Worm (Caenorhabditis elegans) whole organism, mixed stage, embryonic: Measurements from ENCODE around the gene epc-1.

Source experiments
- M03D4.4 ChIP-seq: sonication (generic microtip); optimal IDR thresholded peaks from 2 replicates; lab custom pipeline; 2017; ENCODE audit warnings: mild to moderate bottlenecking, missing genetic modification characterization, missing compliant biosample characterization
- bed-3 ChIP-seq: fragments of 200-800 bp; sonication (Bioruptor generic); optimal IDR thresholded peaks from 3 replicates; lab custom pipeline; 2018; ENCODE audit warnings: mild to moderate bottlenecking, missing genetic modification characterization, moderate library complexity, missing compliant biosample characterization
- blmp-1 ChIP-seq: fragments of 150-350 bp; optimal IDR thresholded peaks from 2 replicates; lab custom pipeline; 2014; ENCODE audit warnings: missing biosample characterization, missing genetic modification characterization
- ceh-39 ChIP-seq: fragments of 150-350 bp; optimal IDR thresholded peaks from 2 replicates; lab custom pipeline; 2014; ENCODE audit warnings: missing biosample characterization, missing genetic modification characterization
- ceh-43 ChIP-seq: fragments of 200-800 bp; sonication (Bioruptor generic); optimal IDR thresholded peaks from 2 replicates; lab custom pipeline; 2018; ENCODE audit warnings: mild to moderate bottlenecking, missing genetic modification characterization, moderate library complexity, missing compliant biosample characterization
- ceh-83 ChIP-seq: fragments of 200-800 bp; sonication (Bioruptor generic); optimal IDR thresholded peaks from 2 replicates; lab custom pipeline; 2018; ENCODE audit warnings: mild to moderate bottlenecking, missing genetic modification characterization, missing compliant biosample characterization
- ces-1 ChIP-seq: fragments of 150-350 bp; optimal IDR thresholded peaks from 2 replicates; lab custom pipeline; 2014; ENCODE audit warnings: missing biosample characterization, missing genetic modification reagents, missing genetic modification characterization
- cnd-1 ChIP-seq: fragments of 200-800 bp; sonication (Bioruptor generic); optimal IDR thresholded peaks from 2 replicates; lab custom pipeline; 2018; ENCODE audit warnings: mild to moderate bottlenecking, missing genetic modification characterization, missing compliant biosample characterization
- drap-1 ChIP-seq: fragments of 200-800 bp; sonication (Bioruptor generic); optimal IDR thresholded peaks from 3 replicates; lab custom pipeline; 2018; ENCODE audit warnings: mild to moderate bottlenecking, missing genetic modification characterization, missing compliant biosample characterization
- elt-1 ChIP-seq: sonication (generic microtip); optimal IDR thresholded peaks from 2 replicates; lab custom pipeline; 2017; ENCODE audit warnings: missing genetic modification characterization, mild to moderate bottlenecking, missing compliant biosample characterization, antibody characterized with exemption, moderate library complexity, borderline replicate concordance; ENCODE audit not compliant: insufficient read depth
- elt-3 ChIP-seq: fragments of 150-350 bp; optimal IDR thresholded peaks from 2 replicates; lab custom pipeline; 2014; ENCODE audit warnings: missing biosample characterization, missing genetic modification characterization
- flh-1 ChIP-seq: fragments of 200-800 bp; sonication (Bioruptor generic); optimal IDR thresholded peaks from 2 replicates; lab custom pipeline; 2018; ENCODE audit warnings: mild to moderate bottlenecking, missing genetic modification characterization, moderate library complexity, missing compliant biosample characterization
- ham-2 ChIP-seq: fragments of 200-800 bp; sonication (Bioruptor generic); optimal IDR thresholded peaks from 2 replicates; lab custom pipeline; 2018; ENCODE audit warnings: mild to moderate bottlenecking, missing genetic modification characterization, missing compliant biosample characterization
- hlh-1 ChIP-seq: fragments of 150-350 bp; optimal IDR thresholded peaks from 2 replicates; lab custom pipeline; 2014; ENCODE audit warnings: missing biosample characterization, missing genetic modification reagents, missing genetic modification characterization
- lin-13 ChIP-seq: fragments of 150-350 bp; optimal IDR thresholded peaks from 2 replicates; lab custom pipeline; 2014; ENCODE audit warnings: missing biosample characterization, missing genetic modification characterization
- lin-32 ChIP-seq: fragments of 200-800 bp; sonication (Bioruptor generic); optimal IDR thresholded peaks from 2 replicates; lab custom pipeline; 2018; ENCODE audit warnings: mild to moderate bottlenecking, missing genetic modification characterization, missing compliant biosample characterization
- lsy-2 ChIP-seq: fragments of 150-350 bp; optimal IDR thresholded peaks from 2 replicates; lab custom pipeline; 2014; ENCODE audit warnings: missing biosample characterization, missing genetic modification characterization
- mab-5 ChIP-seq: fragments of 150-350 bp; optimal IDR thresholded peaks from 2 replicates; lab custom pipeline; 2014; ENCODE audit warnings: missing biosample characterization, missing genetic modification characterization
- mep-1 ChIP-seq: fragments of 150-350 bp; optimal IDR thresholded peaks from 2 replicates; lab custom pipeline; 2017; ENCODE audit warnings: missing biosample characterization, missing genetic modification reagents, missing genetic modification characterization, inconsistent platforms
- mls-2 ChIP-seq: sonication (generic microtip); optimal IDR thresholded peaks from 2 replicates; lab custom pipeline; 2016; ENCODE audit warnings: mild to moderate bottlenecking, missing genetic modification characterization, moderate library complexity, missing compliant biosample characterization
- nhr-12 ChIP-seq: fragments of 150-350 bp; optimal IDR thresholded peaks from 2 replicates; lab custom pipeline; 2014; ENCODE audit warnings: missing biosample characterization, missing genetic modification characterization
- nhr-2 ChIP-seq: fragments of 150-350 bp; optimal IDR thresholded peaks from 2 replicates; lab custom pipeline; 2014; ENCODE audit warnings: missing biosample characterization, missing genetic modification characterization
- nhr-237 ChIP-seq: fragments of 150-350 bp; optimal IDR thresholded peaks from 2 replicates; lab custom pipeline; 2014; ENCODE audit warnings: missing biosample characterization, missing genetic modification characterization
- nhr-28 ChIP-seq: fragments of 150-350 bp; optimal IDR thresholded peaks from 2 replicates; lab custom pipeline; 2014; ENCODE audit warnings: missing biosample characterization, missing genetic modification characterization
- nhr-76 ChIP-seq: sonication (generic microtip); optimal IDR thresholded peaks from 2 replicates; lab custom pipeline; 2017; ENCODE audit warnings: missing biosample characterization, missing genetic modification characterization
- pha-4 ChIP-seq: fragments of 150-350 bp; optimal IDR thresholded peaks from 2 replicates; lab custom pipeline; 2018; ENCODE audit warnings: missing biosample characterization, missing genetic modification reagents, missing genetic modification characterization
- sem-2 ChIP-seq: fragments of 200-800 bp; sonication (Bioruptor generic); optimal IDR thresholded peaks from 2 replicates; lab custom pipeline; 2018; ENCODE audit warnings: mild to moderate bottlenecking, missing genetic modification characterization, missing compliant biosample characterization
- snpc-4 ChIP-seq: fragments of 150-350 bp; optimal IDR thresholded peaks from 2 replicates; lab custom pipeline; 2014; ENCODE audit warnings: missing biosample characterization, missing genetic modification characterization
- sptf-1 ChIP-seq: sonication (generic microtip); optimal IDR thresholded peaks from 2 replicates; lab custom pipeline; 2017; ENCODE audit warnings: mild to moderate bottlenecking, missing genetic modification characterization, moderate library complexity, missing compliant biosample characterization
- tbx-8 ChIP-seq: fragments of 200-800 bp; sonication (Bioruptor generic); optimal IDR thresholded peaks from 2 replicates; lab custom pipeline; 2018; ENCODE audit warnings: mild to moderate bottlenecking, missing genetic modification characterization, moderate library complexity, missing compliant biosample characterization
- unc-120 ChIP-seq: sonication (generic microtip); optimal IDR thresholded peaks from 2 replicates; lab custom pipeline; 2017; ENCODE audit warnings: missing genetic modification characterization, missing compliant biosample characterization; ENCODE audit not compliant: poor library complexity, severe bottlenecking
- unc-39 ChIP-seq: fragments of 150-350 bp; optimal IDR thresholded peaks from 2 replicates; lab custom pipeline; 2014; ENCODE audit warnings: missing biosample characterization, missing genetic modification characterization
- unc-62 ChIP-seq: fragments of 150-350 bp; optimal IDR thresholded peaks from 2 replicates; lab custom pipeline; 2014; ENCODE audit warnings: missing biosample characterization, missing genetic modification reagents, missing genetic modification characterization
- zip-8 ChIP-seq: fragments of 150-350 bp; optimal IDR thresholded peaks from 2 replicates; lab custom pipeline; 2014; ENCODE audit warnings: missing biosample characterization, missing genetic modification characterization
- ztf-11 ChIP-seq: fragments of 150-350 bp; optimal IDR thresholded peaks from 2 replicates; lab custom pipeline; 2014; ENCODE audit warnings: missing biosample characterization, missing genetic modification characterization

epc-1 gene

ce11 chrIII:12613138-12613915, 4.9 kb upstream of the epc-1 start:
- no peak for TF ChIP-seq mab-5 (tag; lab: Kevin White, UChicago)
- TF ChIP-seq bed-3 (GFP tag; lab: Kevin White, UChicago) = no peak
- peak; percentile 68 for TF ChIP-seq lin-32 (GFP tag; lab: Kevin White, UChicago)
- TF ChIP-seq tbx-8 (GFP tag; lab: Kevin White, UChicago) = no peak
- peak; percentile 56 for TF ChIP-seq cnd-1 (tag; lab: Kevin White, UChicago)
- TF ChIP-seq drap-1 (GFP tag; lab: Kevin White, UChicago) = peak; percentile 32
- TF ChIP-seq M03D4.4 (tag; lab: Kevin White, UChicago) = no peak
- no peak for TF ChIP-seq elt-3 (tag; lab: Kevin White, UChicago)
- TF ChIP-seq sptf-1 = peak; percentile 63
- no peak for TF ChIP-seq blmp-1 (tag; lab: Kevin White, UChicago)
- TF ChIP-seq lsy-2 (tag; lab: Kevin White, UChicago) = no peak
- TF ChIP-seq unc-120 (tag; lab: Kevin White, UChicago) = peak; percentile 25
- TF ChIP-seq nhr-237 (tag; lab: Kevin White, UChicago) = no peak
- peak; percentile 71 for TF ChIP-seq ceh-43 (GFP tag; lab: Kevin White, UChicago)
- no peak for TF ChIP-seq snpc-4 (tag; lab: Kevin White, UChicago)
- TF ChIP-seq unc-62 (GFP tag; lab: Kevin White, UChicago) = peak; percentile 81
- peak; percentile 76 for TF ChIP-seq hlh-1 (tag; lab: Kevin White, UChicago)
- TF ChIP-seq unc-39 (tag; lab: Kevin White, UChicago) = no peak
- no peak for TF ChIP-seq nhr-76 (tag; lab: Kevin White, UChicago)
- TF ChIP-seq ceh-39 (tag; lab: Kevin White, UChicago) = no peak
- TF ChIP-seq sem-2 (GFP tag; lab: Kevin White, UChicago) = no peak
- peak; percentile 7 for TF ChIP-seq ztf-11 (tag; lab: Kevin White, UChicago)
- TF ChIP-seq nhr-12 (tag; lab: Kevin White, UChicago) = no peak
- TF ChIP-seq flh-1 = no peak
- no peak for TF ChIP-seq lin-13 (tag; lab: Kevin White, UChicago)
- TF ChIP-seq mls-2 (tag; lab: Kevin White, UChicago) = peak; percentile 56
- peak; percentile 84 for TF ChIP-seq nhr-2
- no peak for TF ChIP-seq mep-1
- no peak for TF ChIP-seq zip-8
- TF ChIP-seq elt-1 (tag; lab: Kevin White, UChicago) = no peak
- TF ChIP-seq ham-2 = peak; percentile 43
- TF ChIP-seq ceh-83 (GFP tag; lab: Kevin White, UChicago) = peak; percentile 37
- peak; percentile 11 for TF ChIP-seq ces-1 (GFP tag; lab: Kevin White, UChicago)
- TF ChIP-seq nhr-28 = no peak
- TF ChIP-seq pha-4 (tag; lab: Kevin White, UChicago) = no peak
- TF ChIP-seq, all 35 proteins: peak for 14

DNA sequence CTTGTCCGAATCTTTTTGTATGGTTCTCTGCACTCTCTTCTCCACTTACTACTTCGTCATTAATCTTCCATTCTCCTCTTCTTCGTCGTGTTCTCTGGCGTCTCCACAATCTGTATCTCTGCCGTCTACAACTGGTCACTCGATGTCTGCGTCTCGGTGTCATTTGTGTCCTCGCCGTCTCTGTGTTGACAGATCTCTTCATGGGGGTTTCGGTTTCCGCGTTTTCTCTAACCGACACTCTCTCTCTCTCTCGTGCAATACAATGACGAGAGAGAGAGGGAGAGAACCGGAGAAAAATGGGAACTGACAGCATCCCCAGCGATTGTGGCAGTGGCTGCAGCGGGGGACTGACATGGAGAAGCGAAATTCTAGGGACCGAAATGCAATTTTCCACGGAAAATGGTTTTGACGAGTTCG, 4.1 kb upstream of the epc-1 start:
- peak; percentile 97 for TF ChIP-seq ces-1 (GFP tag; lab: Kevin White, UChicago)
- TF ChIP-seq blmp-1 (tag; lab: Kevin White, UChicago) = peak; percentile 58
- TF ChIP-seq nhr-76 (tag; lab: Kevin White, UChicago) = no peak
- TF ChIP-seq nhr-237 (tag; lab: Kevin White, UChicago) = peak; percentile 96
- no peak for TF ChIP-seq ceh-43 (GFP tag; lab: Kevin White, UChicago)
- no peak for TF ChIP-seq ceh-83 (GFP tag; lab: Kevin White, UChicago)
- peak; percentile 87 for TF ChIP-seq lsy-2 (tag; lab: Kevin White, UChicago)
- TF ChIP-seq sem-2 (GFP tag; lab: Kevin White, UChicago) = no peak
- peak; percentile 92 for TF ChIP-seq ceh-39 (tag; lab: Kevin White, UChicago)
- no peak for TF ChIP-seq bed-3 (GFP tag; lab: Kevin White, UChicago)
- TF ChIP-seq mep-1 = peak; percentile 96
- TF ChIP-seq M03D4.4 (tag; lab: Kevin White, UChicago) = peak; percentile 30
- peak; percentile 26 for TF ChIP-seq elt-1 (tag; lab: Kevin White, UChicago)
- peak; percentile 84 for TF ChIP-seq mls-2 (tag; lab: Kevin White, UChicago)
- no peak for TF ChIP-seq snpc-4 (tag; lab: Kevin White, UChicago)
- TF ChIP-seq lin-13 (tag; lab: Kevin White, UChicago) = peak; percentile 93
- TF ChIP-seq ztf-11 (tag; lab: Kevin White, UChicago) = peak; percentile 95
- TF ChIP-seq cnd-1 (tag; lab: Kevin White, UChicago) = peak; percentile 79
- TF ChIP-seq mab-5 (tag; lab: Kevin White, UChicago) = peak; percentile 84
- TF ChIP-seq flh-1 = no peak
- TF ChIP-seq nhr-12 (tag; lab: Kevin White, UChicago) = peak; percentile 33
- TF ChIP-seq unc-62 (GFP tag; lab: Kevin White, UChicago) = peak; percentile 100
- peak; percentile 44 for TF ChIP-seq drap-1 (GFP tag; lab: Kevin White, UChicago)
- TF ChIP-seq hlh-1 (tag; lab: Kevin White, UChicago) = peak; percentile 96
- TF ChIP-seq ham-2 = peak; percentile 4
- peak; percentile 84 for TF ChIP-seq sptf-1
- peak; percentile 3 for TF ChIP-seq nhr-28
- peak; percentile 94 for TF ChIP-seq unc-39 (tag; lab: Kevin White, UChicago)
- TF ChIP-seq zip-8 = no peak
- TF ChIP-seq lin-32 (GFP tag; lab: Kevin White, UChicago) = peak; percentile 28
- peak; percentile 88 for TF ChIP-seq nhr-2
- peak; percentile 100 for TF ChIP-seq pha-4 (tag; lab: Kevin White, UChicago)
- TF ChIP-seq elt-3 (tag; lab: Kevin White, UChicago) = peak; percentile 93
- no peak for TF ChIP-seq tbx-8 (GFP tag; lab: Kevin White, UChicago)
- TF ChIP-seq unc-120 (tag; lab: Kevin White, UChicago) = peak; percentile 80
